Worm (Caenorhabditis elegans) whole organism, young adult: ENCODE data around the gene dre-1.

Experiments used
- ets-4 ChIP-seq: fragments of 200-800 bp; sonication (Bioruptor generic); optimal IDR thresholded peaks from 2 replicates; lab custom pipeline; 2018; ENCODE audit warnings: mild to moderate bottlenecking, missing genetic modification characterization, missing compliant biosample characterization
- fkh-3 ChIP-seq: sonication (generic microtip); optimal IDR thresholded peaks from 2 replicates; lab custom pipeline; 2016; ENCODE audit warnings: mild to moderate bottlenecking, missing genetic modification characterization, missing compliant biosample characterization
- madf-8 ChIP-seq: fragments of 200-800 bp; sonication (Bioruptor generic); conservative IDR thresholded peaks from 2 replicates; pipeline ENCODE4 v1.3.6; 2022; ENCODE audit warnings: missing genetic modification reagents, missing genetic modification characterization, missing compliant biosample characterization

- TF ChIP-seq madf-8 (GFP tag; lab: Robert Waterston, UW) (no peak), fkh-3 (tag; lab: Kevin White, UChicago) (no peak), ets-4 (no peak)
Observed at ce11 chrV:6559105-6559504, 12.8 kb upstream of the dre-1 start, which contains the start of gene spp-26.
